Worm (Caenorhabditis elegans) whole organism, early embryonic: ENCODE results near the gene T21B10.3.
A peak's percentile ranks its signal among the peaks of the same experiment; 100 is the strongest.

Experiments
- B0310.2 ChIP-seq: sonication (generic microtip); optimal IDR thresholded peaks from 2 replicates; lab custom pipeline; 2016; ENCODE audit warnings: mild to moderate bottlenecking, missing genetic modification characterization, missing compliant biosample characterization
- F13C5.2 ChIP-seq: sonication (generic microtip); optimal IDR thresholded peaks from 2 replicates; lab custom pipeline; 2017; ENCODE audit warnings: mild to moderate bottlenecking, missing genetic modification characterization, inconsistent platforms, missing compliant biosample characterization
- aly-1 ChIP-seq: sonication (generic microtip); optimal IDR thresholded peaks from 2 replicates; lab custom pipeline; 2016; ENCODE audit warnings: missing genetic modification characterization, missing compliant biosample characterization
- ama-1 ChIP-seq: fragments of 150-350 bp; optimal IDR thresholded peaks from 2 replicates; lab custom pipeline; 2014
- ceh-13 ChIP-seq: fragments of 200-800 bp; sonication (Bioruptor generic); optimal IDR thresholded peaks from 2 replicates; lab custom pipeline; 2018; ENCODE audit warnings: mild to moderate bottlenecking, missing genetic modification characterization, missing compliant biosample characterization
- ceh-36 ChIP-seq: sonication (generic microtip); optimal IDR thresholded peaks from 2 replicates; lab custom pipeline; 2016; ENCODE audit warnings: missing genetic modification characterization, inconsistent platforms, missing compliant biosample characterization
- ets-7 ChIP-seq: sonication (generic microtip); optimal IDR thresholded peaks from 2 replicates; lab custom pipeline; 2016; ENCODE audit warnings: missing genotype, missing genetic modification characterization, missing compliant biosample characterization
- flt-1 ChIP-seq: fragments of 200-800 bp; sonication (Bioruptor generic); IDR thresholded peaks from 2 replicates; pipeline ENCODE4 v1.3.6; 2022; ENCODE audit warnings: missing genetic modification characterization, missing compliant biosample characterization
- hmbx-1 ChIP-seq: sonication (generic microtip); optimal IDR thresholded peaks from 2 replicates; lab custom pipeline; 2016; ENCODE audit warnings: mild to moderate bottlenecking, missing genetic modification characterization, missing compliant biosample characterization
- hmg-4 ChIP-seq: fragments of 200-800 bp; sonication (Bioruptor generic); optimal IDR thresholded peaks from 2 replicates; lab custom pipeline; 2018; ENCODE audit warnings: mild to moderate bottlenecking, missing genetic modification characterization, missing compliant biosample characterization
- hnd-1 ChIP-seq: sonication (generic microtip); optimal IDR thresholded peaks from 2 replicates; lab custom pipeline; 2016; ENCODE audit warnings: missing genetic modification characterization, missing compliant biosample characterization
- pes-1 ChIP-seq: fragments of 200-800 bp; sonication (Bioruptor generic); IDR thresholded peaks from 2 replicates; pipeline ENCODE4 v1.3.6; 2022; ENCODE audit warnings: missing genetic modification reagents, missing genetic modification characterization, missing compliant biosample characterization
- scrt-1 ChIP-seq: fragments of 200-800 bp; sonication (Bioruptor generic); IDR thresholded peaks from 2 replicates; pipeline ENCODE4 v1.3.6; 2022; ENCODE audit warnings: missing genetic modification characterization, missing compliant biosample characterization
- sea-1 ChIP-seq: fragments of 200-800 bp; sonication (Bioruptor generic); conservative IDR thresholded peaks from 2 replicates; pipeline ENCODE4 v1.3.6; 2022; ENCODE audit warnings: missing genetic modification characterization, missing compliant biosample characterization
- tbx-11 ChIP-seq: fragments of 200-800 bp; sonication (Bioruptor generic); IDR thresholded peaks from 2 replicates; pipeline ENCODE4 v1.3.6; 2022; ENCODE audit warnings: missing genetic modification characterization, missing compliant biosample characterization
- tbx-37 ChIP-seq: fragments of 200-800 bp; sonication (Bioruptor generic); conservative IDR thresholded peaks from 2 replicates; pipeline ENCODE4 v1.3.6; 2022; ENCODE audit warnings: missing genetic modification reagents, missing genetic modification characterization, missing compliant biosample characterization
- tra-4 ChIP-seq: sonication (generic microtip); optimal IDR thresholded peaks from 2 replicates; lab custom pipeline; 2017; ENCODE audit warnings: missing genetic modification characterization, missing compliant biosample characterization

The T21B10.3 gene

DNA sequence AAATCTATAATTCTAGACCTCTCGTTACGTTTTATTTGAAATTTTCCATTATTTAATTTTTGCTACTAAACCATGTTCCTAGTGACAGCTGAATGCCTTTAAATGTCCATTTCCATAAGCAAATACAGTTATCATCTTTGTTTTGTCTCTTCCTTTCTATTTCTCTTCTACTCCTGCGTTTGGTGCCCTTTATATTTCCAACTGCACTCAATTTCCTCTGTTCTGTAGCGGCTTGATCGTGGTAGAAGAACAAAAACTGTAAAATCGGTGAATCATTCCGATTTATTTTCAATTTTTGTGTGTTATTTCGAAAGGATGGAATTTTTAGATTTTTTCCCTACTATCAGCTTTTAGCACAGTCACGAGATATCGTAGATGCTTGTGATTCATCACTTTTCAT is 38.3 kb upstream of the T21B10.3 start:
- TF ChIP-seq tra-4 (no peak), ceh-13 (GFP tag; lab: Kevin White, UChicago) (no peak), tbx-11 (GFP tag; lab: Robert Waterston, UW) (no peak), sea-1 (GFP tag; lab: Robert Waterston, UW) (no peak), F13C5.2 (no peak), ceh-36 (tag; lab: Kevin White, UChicago) (no peak), tbx-37 (no peak), ama-1 (lab: Kevin White, UChicago) (no peak), hnd-1 (tag; lab: Kevin White, UChicago) (no peak), pes-1 (GFP tag; lab: Robert Waterston, UW) (no peak), flt-1 (GFP tag; lab: Robert Waterston, UW) (no peak), scrt-1 (GFP tag; lab: Robert Waterston, UW) (no peak), B0310.2 (no peak), hmbx-1 (no peak), ets-7 (tag; lab: Kevin White, UChicago) (no peak), aly-1 (tag; lab: Kevin White, UChicago) (no peak), hmg-4 (GFP tag; lab: Kevin White, UChicago) (no peak)

- no peak for TF ChIP-seq F13C5.2
- TF ChIP-seq hnd-1 (tag; lab: Kevin White, UChicago) = no peak
- no peak for TF ChIP-seq ets-7 (tag; lab: Kevin White, UChicago)
- TF ChIP-seq flt-1 (GFP tag; lab: Robert Waterston, UW) = no peak
- TF ChIP-seq B0310.2 = no peak
- no peak for TF ChIP-seq tra-4
- no peak for TF ChIP-seq sea-1 (GFP tag; lab: Robert Waterston, UW)
- TF ChIP-seq ama-1 (lab: Kevin White, UChicago) = no peak
- TF ChIP-seq aly-1 (tag; lab: Kevin White, UChicago) = no peak
- TF ChIP-seq ceh-13 (GFP tag; lab: Kevin White, UChicago) = no peak
These were observed 37.6 kb upstream of the T21B10.3 start, which contains the start of gene lat-1 for ce11 chrII:8896541-8896940. lat-1 (plus strand) TSS chrII:8896841.

DNA sequence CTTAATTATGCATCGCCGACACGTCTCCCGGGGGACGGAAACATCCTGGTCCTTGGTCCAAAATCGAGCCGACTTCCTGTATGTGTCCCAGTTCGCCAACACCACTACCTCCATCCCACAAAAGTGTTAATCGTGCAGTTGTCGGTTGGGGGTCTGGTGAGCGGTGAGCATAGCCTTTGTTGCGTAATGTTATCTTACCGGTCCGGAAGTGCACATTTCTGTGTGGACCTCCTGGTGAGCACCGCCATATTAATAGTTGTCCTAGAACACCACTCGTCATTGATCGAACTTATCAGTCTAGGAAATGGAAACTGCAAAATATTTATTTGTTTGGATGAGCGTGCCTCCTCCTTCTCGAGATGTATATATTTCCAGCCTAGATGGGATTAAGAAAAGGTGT is 36.9 kb upstream of the T21B10.3 start:
- TF ChIP-seq aly-1 (tag; lab: Kevin White, UChicago) = no peak
- TF ChIP-seq ets-7 (tag; lab: Kevin White, UChicago) = peak; percentile 64
- no peak for TF ChIP-seq ceh-13 (GFP tag; lab: Kevin White, UChicago)
- TF ChIP-seq tbx-37 = no peak
- TF ChIP-seq tbx-11 (GFP tag; lab: Robert Waterston, UW) = no peak

DNA sequence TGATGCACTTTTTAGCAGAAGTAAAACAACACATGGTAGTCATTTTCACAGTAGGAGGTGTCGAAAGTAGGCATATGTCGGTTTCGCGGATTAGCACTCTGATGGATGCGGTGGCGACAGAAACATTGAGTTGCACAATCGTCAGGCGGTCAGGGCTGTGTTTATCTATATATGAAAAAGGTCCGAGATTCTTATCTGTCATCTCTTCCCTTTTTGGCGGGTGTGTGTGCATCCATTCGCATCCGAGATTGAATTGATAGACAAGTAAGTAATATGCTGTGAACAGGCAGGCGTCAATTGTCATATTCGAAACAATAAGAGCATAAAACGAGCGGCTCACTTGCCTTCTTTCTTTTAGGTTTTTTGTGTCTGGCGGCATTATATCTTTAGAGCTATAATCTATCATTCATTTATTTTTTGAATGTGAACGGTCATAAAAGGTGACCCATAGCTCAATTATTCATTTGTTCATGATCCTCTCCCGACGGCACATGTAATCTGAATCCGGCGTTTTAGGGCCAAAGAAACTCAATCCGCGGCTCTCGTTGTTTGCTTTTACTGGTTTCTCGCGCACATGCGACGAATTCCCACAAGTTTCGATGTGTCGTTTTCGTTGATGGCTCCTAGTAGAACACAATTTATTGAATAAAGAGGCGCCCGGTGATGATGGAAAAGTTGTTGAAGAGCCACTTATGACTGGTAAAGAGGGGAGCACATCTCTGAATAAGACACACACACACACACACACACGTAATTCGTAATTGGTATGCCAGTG is 35.4 kb upstream of the T21B10.3 start:
- TF ChIP-seq hnd-1 (tag; lab: Kevin White, UChicago) (no peak), B0310.2 (no peak), pes-1 (GFP tag; lab: Robert Waterston, UW) (no peak), F13C5.2 (no peak), ceh-13 (GFP tag; lab: Kevin White, UChicago) (no peak), sea-1 (GFP tag; lab: Robert Waterston, UW) (no peak), tbx-11 (GFP tag; lab: Robert Waterston, UW) (no peak), ceh-36 (tag; lab: Kevin White, UChicago) (no peak), hmbx-1 (no peak), hmg-4 (GFP tag; lab: Kevin White, UChicago) (no peak), tbx-37 (no peak), flt-1 (GFP tag; lab: Robert Waterston, UW) (no peak), aly-1 (tag; lab: Kevin White, UChicago) (no peak)

DNA sequence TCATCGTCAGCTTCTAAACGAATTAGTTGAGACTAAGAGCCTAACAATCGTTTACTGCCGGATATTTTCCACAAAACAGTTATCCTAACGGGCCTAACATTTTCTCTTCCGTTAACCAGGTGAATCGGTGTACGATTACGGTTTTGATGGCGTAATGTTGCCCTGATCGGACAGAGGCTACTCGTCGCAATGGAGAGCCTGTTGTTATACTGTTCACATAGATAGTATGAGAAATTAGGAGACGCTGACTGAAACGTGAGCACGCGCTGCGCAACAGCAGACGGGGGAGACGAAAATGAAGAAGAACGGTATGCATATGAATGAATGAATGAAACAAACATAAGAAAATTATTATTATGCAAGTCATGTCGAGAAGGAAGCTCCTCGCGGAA is 34.8 kb upstream of the T21B10.3 start:
- TF ChIP-seq pes-1 (GFP tag; lab: Robert Waterston, UW) = no peak
- no peak for TF ChIP-seq ets-7 (tag; lab: Kevin White, UChicago)
- no peak for TF ChIP-seq sea-1 (GFP tag; lab: Robert Waterston, UW)
- TF ChIP-seq tbx-37 = no peak
- TF ChIP-seq scrt-1 (GFP tag; lab: Robert Waterston, UW) = no peak
- no peak for TF ChIP-seq tbx-11 (GFP tag; lab: Robert Waterston, UW)
- TF ChIP-seq B0310.2 = no peak
- no peak for TF ChIP-seq ceh-13 (GFP tag; lab: Kevin White, UChicago)
- TF ChIP-seq aly-1 (tag; lab: Kevin White, UChicago) = no peak
- no peak for TF ChIP-seq tra-4

DNA sequence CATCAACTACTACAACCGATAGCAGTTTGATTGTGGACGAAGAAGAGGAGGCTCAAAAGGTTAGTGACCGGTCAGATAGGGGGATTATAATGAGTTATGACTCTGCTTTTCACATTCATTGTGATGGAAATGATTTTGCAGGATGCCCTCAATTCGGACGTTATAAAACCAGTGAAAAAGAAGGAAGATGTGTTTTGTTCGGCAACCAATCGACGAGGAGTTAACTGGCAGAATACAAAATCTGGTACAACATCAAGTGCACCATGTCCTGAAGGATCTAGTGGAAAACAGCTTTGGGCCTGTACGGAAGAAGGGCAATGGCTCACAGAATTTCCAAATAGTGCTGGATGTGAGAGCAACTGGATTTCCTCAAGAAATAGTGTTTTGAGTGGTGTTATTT is 30.3 kb upstream of the T21B10.3 start:
- TF ChIP-seq B0310.2 (no peak), pes-1 (GFP tag; lab: Robert Waterston, UW) (no peak), flt-1 (GFP tag; lab: Robert Waterston, UW) (no peak), ama-1 (lab: Kevin White, UChicago) (no peak), aly-1 (tag; lab: Kevin White, UChicago) (no peak), tbx-37 (no peak), F13C5.2 (no peak)

DNA sequence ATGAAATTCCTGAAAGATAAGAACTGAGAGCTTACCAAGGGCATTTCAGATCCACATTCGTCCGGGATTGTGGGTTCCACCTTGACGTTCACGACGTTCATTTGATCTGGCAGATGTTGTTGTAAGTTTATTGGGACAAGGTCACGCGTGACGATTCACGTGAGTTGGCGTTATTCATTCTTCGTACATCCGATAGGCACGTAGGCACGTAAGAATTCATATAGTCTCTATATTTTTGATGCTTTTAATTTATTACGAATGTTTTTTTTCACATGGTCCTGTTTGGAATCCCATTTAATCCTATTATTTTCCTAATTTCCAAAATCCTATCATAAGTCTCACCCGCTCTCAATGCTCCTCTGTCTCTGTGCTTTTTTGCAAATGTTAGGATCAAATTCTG is 22.3 kb upstream of the T21B10.3 start, which contains the start of gene B0457.4:
B0457.4 (minus strand) TSS at position 101 of the 400 bp plus-strand sequence.
- no peak for TF ChIP-seq ceh-36 (tag; lab: Kevin White, UChicago)
- TF ChIP-seq F13C5.2 = no peak
- no peak for TF ChIP-seq ets-7 (tag; lab: Kevin White, UChicago)
- TF ChIP-seq flt-1 (GFP tag; lab: Robert Waterston, UW) = no peak

DNA sequence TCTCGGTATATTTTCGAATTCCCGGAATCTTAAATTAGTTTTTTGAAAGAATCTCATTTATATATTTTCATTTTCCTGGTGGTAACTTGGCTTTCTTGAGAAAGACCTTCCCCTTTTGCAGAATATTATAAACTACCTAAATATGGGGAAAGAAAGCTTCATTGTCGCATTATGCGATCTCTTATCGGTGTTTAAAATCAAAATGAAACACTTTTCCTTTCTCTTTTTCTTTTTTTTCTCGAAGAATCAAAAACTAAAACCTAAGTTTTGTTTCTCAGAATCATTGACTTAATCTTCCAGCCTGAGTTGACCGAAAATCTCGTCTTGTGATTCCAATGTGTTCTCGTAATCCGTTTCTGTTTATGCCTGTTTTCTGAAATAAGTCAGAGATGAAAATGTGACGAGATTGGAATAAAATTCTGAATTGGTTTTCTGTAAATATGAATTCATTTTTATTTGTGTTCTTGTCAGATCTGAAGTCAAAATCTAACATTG is 21.6 kb upstream of the T21B10.3 start:
- TF ChIP-seq B0310.2 (no peak), F13C5.2 (no peak), flt-1 (GFP tag; lab: Robert Waterston, UW) (no peak), pes-1 (GFP tag; lab: Robert Waterston, UW) (no peak), tbx-11 (GFP tag; lab: Robert Waterston, UW) (no peak), hmg-4 (GFP tag; lab: Kevin White, UChicago) (no peak), hnd-1 (tag; lab: Kevin White, UChicago) (no peak), hmbx-1 (no peak), ama-1 (lab: Kevin White, UChicago) (no peak), ceh-13 (GFP tag; lab: Kevin White, UChicago) (no peak), tra-4 (no peak), ceh-36 (tag; lab: Kevin White, UChicago) (no peak), aly-1 (tag; lab: Kevin White, UChicago) (no peak), sea-1 (GFP tag; lab: Robert Waterston, UW) (no peak)
